Worm (Caenorhabditis elegans) whole organism, young adult: ENCODE measurements around the gene T09A5.5.

Source experiments
- F10E7.11 ChIP-seq: sonication (generic microtip); optimal IDR thresholded peaks from 2 replicates; lab custom pipeline; 2017; ENCODE audit warnings: mild to moderate bottlenecking, missing genetic modification characterization, moderate library complexity, missing compliant biosample characterization
- K11D2.4 ChIP-seq: fragments of 200-800 bp; sonication (Bioruptor generic); IDR thresholded peaks from 2 replicates; pipeline ENCODE4 v1.3.6; 2022; ENCODE audit warnings: missing genetic modification reagents, missing genetic modification characterization, missing compliant biosample characterization
- ama-1 ChIP-seq, 3 experiments: fragments of 150-350 bp in 1 of 3; sonication (generic microtip) in 2 of 3; optimal IDR thresholded peaks; 2 replicates each; lab custom pipeline; 2014 to 2018; ENCODE audit warnings: missing biosample characterization in 2 of 3, missing genetic modification characterization in 2 of 3, missing genetic modification reagents in 2 of 3
- dpl-1 ChIP-seq: fragments of 150-350 bp; optimal IDR thresholded peaks from 2 replicates; lab custom pipeline; 2014; ENCODE audit warnings: missing biosample characterization, missing genetic modification reagents, missing genetic modification characterization
- hrde-1 ChIP-seq: sonication (generic microtip); optimal IDR thresholded peaks from 2 replicates; lab custom pipeline; 2016; ENCODE audit warnings: missing genetic modification characterization, mild to moderate bottlenecking, missing compliant biosample characterization, moderate library complexity, missing genotype, missing genetic modification reagents, borderline replicate concordance
- mel-28 ChIP-seq: sonication (generic microtip); optimal IDR thresholded peaks from 2 replicates; lab custom pipeline; 2016; ENCODE audit warnings: borderline replicate concordance, mild to moderate bottlenecking, missing genetic modification characterization, missing compliant biosample characterization
- nhr-120 ChIP-seq: fragments of 200-800 bp; sonication (Bioruptor generic); IDR thresholded peaks from 2 replicates; pipeline ENCODE4 v1.3.6; 2022; ENCODE audit warnings: missing genetic modification characterization, missing compliant biosample characterization
- rec-8 ChIP-seq, 2 experiments: sonication (generic microtip); optimal IDR thresholded peaks; 2 replicates each; lab custom pipeline; 2016; ENCODE audit warnings: mild to moderate bottlenecking in 2 of 2, missing genetic modification characterization in 2 of 2, missing genetic modification reagents in 2 of 2, missing genotype in 2 of 2, missing biosample characterization in 1 of 2, missing compliant biosample characterization in 1 of 2, moderate library complexity in 1 of 2
- rpc-1 ChIP-seq, 2 experiments: fragments of 150-350 bp in 1 of 2; sonication (generic microtip) in 1 of 2; optimal IDR thresholded peaks; 2 replicates each; lab custom pipeline; 2014 to 2018; ENCODE audit warnings: missing biosample characterization in 1 of 2, missing genetic modification characterization in 1 of 2, missing genetic modification reagents in 1 of 2, missing genotype in 1 of 2
- tbp1 ChIP-seq: fragments of 200-800 bp; sonication (Bioruptor generic); optimal IDR thresholded peaks from 2 replicates; lab custom pipeline; 2018; ENCODE audit warnings: mild to moderate bottlenecking, missing genetic modification characterization, missing compliant biosample characterization
- unc-62 ChIP-seq: fragments of 150-350 bp; optimal IDR thresholded peaks from 2 replicates; lab custom pipeline; 2014; ENCODE audit warnings: missing biosample characterization, missing genetic modification reagents, missing genetic modification characterization
- ztf-22 ChIP-seq: fragments of 200-800 bp; sonication (Bioruptor generic); optimal IDR thresholded peaks from 2 replicates; lab custom pipeline; 2018; ENCODE audit warnings: mild to moderate bottlenecking, missing genetic modification characterization, moderate library complexity, missing compliant biosample characterization

DNA sequence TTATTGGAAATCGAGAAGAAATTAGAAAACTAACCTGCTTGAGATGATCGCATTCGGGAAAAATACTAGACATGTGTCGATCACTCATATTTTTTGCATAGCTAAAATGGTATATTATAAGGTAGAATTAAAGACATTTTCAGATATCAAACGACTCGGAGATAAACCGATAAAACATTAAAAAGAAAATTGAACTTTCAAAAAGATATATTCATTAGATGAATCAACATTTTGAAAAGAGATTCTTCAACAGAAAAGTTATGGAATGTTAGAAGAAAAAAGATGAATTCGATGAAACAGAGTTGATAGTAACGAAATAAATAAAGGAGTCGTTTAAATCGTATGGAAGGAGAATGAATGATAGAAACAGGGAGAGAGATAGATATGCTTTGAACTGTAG is 2.0 kb upstream of the T09A5.5 start, which contains the start of gene mdmh-35:
- no peak for TF ChIP-seq dpl-1 (GFP tag; lab: Kevin White, UChicago)
- TF ChIP-seq mel-28 (tag; lab: Kevin White, UChicago): no peak
- TF ChIP-seq K11D2.4 (GFP tag; lab: Robert Waterston, UW): no peak
- no peak for TF ChIP-seq ama-1 (optimal IDR thresholded peaks at IDR 0.05; lab: Kevin White, UChicago)
- no peak for TF ChIP-seq ama-1 (GFP tag; optimal IDR thresholded peaks at IDR 0.05; lab: Kevin White, UChicago)
- TF ChIP-seq rpc-1 (optimal IDR thresholded peaks at IDR 0.05; lab: Kevin White, UChicago): no peak
- TF ChIP-seq rpc-1 (tag; optimal IDR thresholded peaks at IDR 0.05; lab: Kevin White, UChicago): no peak
- TF ChIP-seq hrde-1 (tag; lab: Kevin White, UChicago): no peak
- no peak for TF ChIP-seq rec-8 (tag; optimal IDR thresholded peaks at IDR 0.05; lab: Kevin White, UChicago)
- TF ChIP-seq ztf-22: no peak
- TF ChIP-seq unc-62 (GFP tag; lab: Kevin White, UChicago): no peak
- TF ChIP-seq nhr-120 (GFP tag; lab: Robert Waterston, UW): no peak
- TF ChIP-seq tbp1 (GFP tag; lab: Kevin White, UChicago): no peak
- no peak for TF ChIP-seq F10E7.11 (tag; lab: Kevin White, UChicago)
